Worm (Caenorhabditis elegans) whole organism, early embryonic: ENCODE results near the gene R10D12.13.

ENCODE experiments used
- B0310.2 ChIP-seq: sonication (generic microtip); optimal IDR thresholded peaks from 2 replicates; lab custom pipeline; 2016; ENCODE audit warnings: mild to moderate bottlenecking, missing genetic modification characterization, missing compliant biosample characterization
- F13C5.2 ChIP-seq: sonication (generic microtip); optimal IDR thresholded peaks from 2 replicates; lab custom pipeline; 2017; ENCODE audit warnings: mild to moderate bottlenecking, missing genetic modification characterization, inconsistent platforms, missing compliant biosample characterization
- aly-1 ChIP-seq: sonication (generic microtip); optimal IDR thresholded peaks from 2 replicates; lab custom pipeline; 2016; ENCODE audit warnings: missing genetic modification characterization, missing compliant biosample characterization
- ama-1 ChIP-seq: fragments of 150-350 bp; optimal IDR thresholded peaks from 2 replicates; lab custom pipeline; 2014
- ceh-13 ChIP-seq: fragments of 200-800 bp; sonication (Bioruptor generic); optimal IDR thresholded peaks from 2 replicates; lab custom pipeline; 2018; ENCODE audit warnings: mild to moderate bottlenecking, missing genetic modification characterization, missing compliant biosample characterization
- ceh-36 ChIP-seq: sonication (generic microtip); optimal IDR thresholded peaks from 2 replicates; lab custom pipeline; 2016; ENCODE audit warnings: missing genetic modification characterization, inconsistent platforms, missing compliant biosample characterization
- ets-7 ChIP-seq: sonication (generic microtip); optimal IDR thresholded peaks from 2 replicates; lab custom pipeline; 2016; ENCODE audit warnings: missing genotype, missing genetic modification characterization, missing compliant biosample characterization
- flt-1 ChIP-seq: fragments of 200-800 bp; sonication (Bioruptor generic); IDR thresholded peaks from 2 replicates; pipeline ENCODE4 v1.3.6; 2022; ENCODE audit warnings: missing genetic modification characterization, missing compliant biosample characterization
- hmbx-1 ChIP-seq: sonication (generic microtip); optimal IDR thresholded peaks from 2 replicates; lab custom pipeline; 2016; ENCODE audit warnings: mild to moderate bottlenecking, missing genetic modification characterization, missing compliant biosample characterization
- hmg-4 ChIP-seq: fragments of 200-800 bp; sonication (Bioruptor generic); optimal IDR thresholded peaks from 2 replicates; lab custom pipeline; 2018; ENCODE audit warnings: mild to moderate bottlenecking, missing genetic modification characterization, missing compliant biosample characterization
- hnd-1 ChIP-seq: sonication (generic microtip); optimal IDR thresholded peaks from 2 replicates; lab custom pipeline; 2016; ENCODE audit warnings: missing genetic modification characterization, missing compliant biosample characterization
- pes-1 ChIP-seq: fragments of 200-800 bp; sonication (Bioruptor generic); IDR thresholded peaks from 2 replicates; pipeline ENCODE4 v1.3.6; 2022; ENCODE audit warnings: missing genetic modification reagents, missing genetic modification characterization, missing compliant biosample characterization
- scrt-1 ChIP-seq: fragments of 200-800 bp; sonication (Bioruptor generic); IDR thresholded peaks from 2 replicates; pipeline ENCODE4 v1.3.6; 2022; ENCODE audit warnings: missing genetic modification characterization, missing compliant biosample characterization
- sea-1 ChIP-seq: fragments of 200-800 bp; sonication (Bioruptor generic); conservative IDR thresholded peaks from 2 replicates; pipeline ENCODE4 v1.3.6; 2022; ENCODE audit warnings: missing genetic modification characterization, missing compliant biosample characterization
- tbx-11 ChIP-seq: fragments of 200-800 bp; sonication (Bioruptor generic); IDR thresholded peaks from 2 replicates; pipeline ENCODE4 v1.3.6; 2022; ENCODE audit warnings: missing genetic modification characterization, missing compliant biosample characterization
- tbx-37 ChIP-seq: fragments of 200-800 bp; sonication (Bioruptor generic); conservative IDR thresholded peaks from 2 replicates; pipeline ENCODE4 v1.3.6; 2022; ENCODE audit warnings: missing genetic modification reagents, missing genetic modification characterization, missing compliant biosample characterization
- tra-4 ChIP-seq: sonication (generic microtip); optimal IDR thresholded peaks from 2 replicates; lab custom pipeline; 2017; ENCODE audit warnings: missing genetic modification characterization, missing compliant biosample characterization

The R10D12.13 gene

ce11 chrV:13946385-13947019 is 15.7 kb upstream of the R10D12.13 start, which contains the start of the genes srx-10 and clec-226:
Gene srx-10, minus strand, starts transcription at chrV:13946485.
Gene clec-226, plus strand, starts transcription at chrV:13946969.
- no peak for TF ChIP-seq sea-1 (GFP tag; lab: Robert Waterston, UW)
- TF ChIP-seq pes-1 (GFP tag; lab: Robert Waterston, UW), result no peak
- TF ChIP-seq hnd-1 (tag; lab: Kevin White, UChicago), result no peak
- no peak for TF ChIP-seq F13C5.2 (tag; lab: Kevin White, UChicago)
- no peak for TF ChIP-seq ceh-13
- no peak for TF ChIP-seq ceh-36 (tag; lab: Kevin White, UChicago)
- TF ChIP-seq ets-7 (tag; lab: Kevin White, UChicago), result no peak
- TF ChIP-seq tbx-37 (GFP tag; lab: Robert Waterston, UW), result no peak
- TF ChIP-seq B0310.2, result no peak
- no peak for TF ChIP-seq ama-1 (lab: Kevin White, UChicago)
- no peak for TF ChIP-seq tbx-11 (GFP tag; lab: Robert Waterston, UW)
- no peak for TF ChIP-seq hmg-4
- no peak for TF ChIP-seq aly-1 (tag; lab: Kevin White, UChicago)
- TF ChIP-seq tra-4, result no peak
- TF ChIP-seq hmbx-1, result no peak
- TF ChIP-seq flt-1 (GFP tag; lab: Robert Waterston, UW), result no peak
- no peak for TF ChIP-seq scrt-1 (GFP tag; lab: Robert Waterston, UW)

- TF ChIP-seq B0310.2, result no peak
- TF ChIP-seq aly-1 (tag; lab: Kevin White, UChicago), result no peak
- TF ChIP-seq flt-1 (GFP tag; lab: Robert Waterston, UW), result no peak
These were observed 13.2 kb upstream of the R10D12.13 start, which contains the start of gene R10D12.6 for ce11 chrV:13949010-13949409. Gene R10D12.6, plus strand, starts transcription at chrV:13949310.

- no peak for TF ChIP-seq tbx-37 (GFP tag; lab: Robert Waterston, UW)
- TF ChIP-seq tra-4, result no peak
- no peak for TF ChIP-seq ceh-13
- no peak for TF ChIP-seq hnd-1 (tag; lab: Kevin White, UChicago)
- TF ChIP-seq F13C5.2 (tag; lab: Kevin White, UChicago), result no peak
- no peak for TF ChIP-seq tbx-11 (GFP tag; lab: Robert Waterston, UW)
- no peak for TF ChIP-seq scrt-1 (GFP tag; lab: Robert Waterston, UW)
- no peak for TF ChIP-seq hmbx-1
- no peak for TF ChIP-seq aly-1 (tag; lab: Kevin White, UChicago)
- TF ChIP-seq B0310.2, result no peak
- no peak for TF ChIP-seq hmg-4
- TF ChIP-seq flt-1 (GFP tag; lab: Robert Waterston, UW), result no peak
- no peak for TF ChIP-seq ceh-36 (tag; lab: Kevin White, UChicago)
- no peak for TF ChIP-seq ama-1 (lab: Kevin White, UChicago)
- TF ChIP-seq ets-7 (tag; lab: Kevin White, UChicago), result no peak
- TF ChIP-seq pes-1 (GFP tag; lab: Robert Waterston, UW), result no peak
- TF ChIP-seq sea-1 (GFP tag; lab: Robert Waterston, UW), result no peak
These were observed 12.5 kb upstream of the R10D12.13 start, which contains the start of gene R10D12.7 for ce11 chrV:13949752-13950151. Gene R10D12.7, plus strand, starts transcription at chrV:13950052.

ce11 chrV:13953191-13953590 is 9.0 kb upstream of the R10D12.13 start, which contains the start of gene R10D12.8:
Gene R10D12.8, minus strand, starts transcription at chrV:13953291.
- no peak for TF ChIP-seq tra-4

ce11 chrV:13954056-13954455 is 8.2 kb upstream of the R10D12.13 start, which contains the start of gene swt-6:
Gene swt-6, plus strand, starts transcription at chrV:13954356.
- TF ChIP-seq F13C5.2 (tag; lab: Kevin White, UChicago) (no peak), flt-1 (GFP tag; lab: Robert Waterston, UW) (no peak), sea-1 (GFP tag; lab: Robert Waterston, UW) (no peak), scrt-1 (GFP tag; lab: Robert Waterston, UW) (no peak), ets-7 (tag; lab: Kevin White, UChicago) (no peak), pes-1 (GFP tag; lab: Robert Waterston, UW) (no peak), B0310.2 (no peak), tbx-11 (GFP tag; lab: Robert Waterston, UW) (no peak), ceh-36 (tag; lab: Kevin White, UChicago) (no peak), ama-1 (lab: Kevin White, UChicago) (no peak)

ce11 chrV:13955370-13956089 is 6.7 kb upstream of the R10D12.13 start:
- TF ChIP-seq ceh-36 (tag; lab: Kevin White, UChicago), result no peak
- TF ChIP-seq scrt-1 (GFP tag; lab: Robert Waterston, UW), result no peak
- no peak for TF ChIP-seq F13C5.2 (tag; lab: Kevin White, UChicago)
- TF ChIP-seq pes-1 (GFP tag; lab: Robert Waterston, UW), result no peak
- TF ChIP-seq B0310.2, result no peak
- TF ChIP-seq tbx-37 (GFP tag; lab: Robert Waterston, UW), result no peak
- TF ChIP-seq hmbx-1, result no peak
- TF ChIP-seq ceh-13, result no peak
- no peak for TF ChIP-seq tra-4
- TF ChIP-seq sea-1 (GFP tag; lab: Robert Waterston, UW), result no peak
- no peak for TF ChIP-seq tbx-11 (GFP tag; lab: Robert Waterston, UW)
- no peak for TF ChIP-seq hnd-1 (tag; lab: Kevin White, UChicago)
- no peak for TF ChIP-seq ets-7 (tag; lab: Kevin White, UChicago)

ce11 chrV:13957691-13958090 is 4.5 kb upstream of the R10D12.13 start:
- TF ChIP-seq tbx-37 (GFP tag; lab: Robert Waterston, UW), result no peak
- TF ChIP-seq ets-7 (tag; lab: Kevin White, UChicago), result no peak
- TF ChIP-seq flt-1 (GFP tag; lab: Robert Waterston, UW), result no peak
- no peak for TF ChIP-seq ceh-36 (tag; lab: Kevin White, UChicago)
- no peak for TF ChIP-seq sea-1 (GFP tag; lab: Robert Waterston, UW)
- no peak for TF ChIP-seq hmg-4
- TF ChIP-seq tra-4, result no peak
- no peak for TF ChIP-seq ceh-13
- no peak for TF ChIP-seq hmbx-1
- TF ChIP-seq tbx-11 (GFP tag; lab: Robert Waterston, UW), result no peak
- no peak for TF ChIP-seq pes-1 (GFP tag; lab: Robert Waterston, UW)
- TF ChIP-seq ama-1 (lab: Kevin White, UChicago), result no peak
- TF ChIP-seq hnd-1 (tag; lab: Kevin White, UChicago), result no peak
- TF ChIP-seq F13C5.2 (tag; lab: Kevin White, UChicago), result no peak
- TF ChIP-seq scrt-1 (GFP tag; lab: Robert Waterston, UW), result no peak
- TF ChIP-seq B0310.2, result no peak
- no peak for TF ChIP-seq aly-1 (tag; lab: Kevin White, UChicago)
